Worm (Caenorhabditis elegans) whole organism, L4 larva: ENCODE measurements around the gene F59D12.5.

Source experiments
- F10B5.3 ChIP-seq: sonication (generic microtip); optimal IDR thresholded peaks from 2 replicates; lab custom pipeline; 2016; ENCODE audit warnings: mild to moderate bottlenecking, missing genetic modification characterization, missing compliant biosample characterization
- R02D3.7 ChIP-seq: fragments of 150-350 bp; sonication (generic microtip); optimal IDR thresholded peaks from 3 replicates; lab custom pipeline; 2014; ENCODE audit warnings: missing biosample characterization, missing genetic modification characterization
- T26A8.4 ChIP-seq: fragments of 200-800 bp; sonication (Bioruptor generic); IDR thresholded peaks from 2 replicates; pipeline ENCODE4 v1.3.6; 2022; ENCODE audit warnings: missing genetic modification characterization, missing compliant biosample characterization
- Y48G9A.11 ChIP-seq: fragments of 200-800 bp; sonication (Bioruptor generic); IDR thresholded peaks from 2 replicates; pipeline ENCODE4 v1.3.6; 2022; ENCODE audit warnings: missing genetic modification reagents, missing genetic modification characterization, missing compliant biosample characterization
- Y5F2A.4 ChIP-seq: fragments of 200-800 bp; sonication (Bioruptor generic); optimal IDR thresholded peaks from 2 replicates; lab custom pipeline; 2018; ENCODE audit warnings: mild to moderate bottlenecking, missing genetic modification characterization, missing compliant biosample characterization
- ZK546.5 ChIP-seq, 2 experiments: sonication (generic microtip); optimal IDR thresholded peaks; 2 replicates each; lab custom pipeline; 2017; ENCODE audit warnings: missing biosample characterization in 2 of 2, missing genetic modification characterization in 2 of 2
- aha-1 ChIP-seq: fragments of 150-350 bp; peaks from one replicate; lab custom pipeline; 2014; ENCODE audit warnings: missing biosample characterization, missing genetic modification characterization
- arid-1 ChIP-seq: fragments of 200-800 bp; sonication (Bioruptor generic); conservative IDR thresholded peaks from 2 replicates; pipeline ENCODE4 v1.3.6; 2022; ENCODE audit warnings: missing genetic modification reagents, missing genetic modification characterization, missing compliant biosample characterization
- ceh-82 ChIP-seq: sonication (generic microtip); optimal IDR thresholded peaks from 2 replicates; lab custom pipeline; 2017; ENCODE audit warnings: missing biosample characterization, missing genetic modification characterization
- ces-1 ChIP-seq: fragments of 150-350 bp; sonication (generic microtip); optimal IDR thresholded peaks from 4 replicates; lab custom pipeline; 2014; ENCODE audit warnings: missing biosample characterization, missing genetic modification reagents, missing genetic modification characterization
- ctbp-1 ChIP-seq: fragments of 200-800 bp; sonication (Bioruptor generic); IDR thresholded peaks from 2 replicates; pipeline ENCODE4 v1.3.6; 2022; ENCODE audit warnings: missing genetic modification reagents, missing genetic modification characterization, missing compliant biosample characterization
- daf-8 ChIP-seq: fragments of 200-800 bp; sonication (Bioruptor generic); IDR thresholded peaks from 2 replicates; pipeline ENCODE4 v1.3.6; 2022; ENCODE audit warnings: missing genetic modification characterization, missing compliant biosample characterization
- dmd-9 ChIP-seq: fragments of 200-800 bp; sonication (Bioruptor generic); IDR thresholded peaks from 2 replicates; pipeline ENCODE4 v1.3.6; 2022; ENCODE audit warnings: missing genetic modification reagents, missing genetic modification characterization, missing compliant biosample characterization
- duxl-1 ChIP-seq: sonication (generic microtip); optimal IDR thresholded peaks from 2 replicates; lab custom pipeline; 2016; ENCODE audit warnings: mild to moderate bottlenecking, missing genetic modification characterization, moderate library complexity, missing compliant biosample characterization; ENCODE audit not compliant: poor library complexity
- dve-1 ChIP-seq: sonication (generic microtip); optimal IDR thresholded peaks from 2 replicates; lab custom pipeline; 2017; ENCODE audit warnings: antibody characterized with exemption, mild to moderate bottlenecking, missing genetic modification characterization, missing compliant biosample characterization; ENCODE audit not compliant: insufficient read depth
- egl-43 ChIP-seq: fragments of 200-800 bp; sonication (Bioruptor generic); IDR thresholded peaks from 2 replicates; pipeline ENCODE4 v1.3.6; 2022; ENCODE audit warnings: missing genetic modification reagents, missing genetic modification characterization, missing compliant biosample characterization
- fkh-10 ChIP-seq: fragments of 150-350 bp; optimal IDR thresholded peaks from 2 replicates; lab custom pipeline; 2014; ENCODE audit warnings: missing biosample characterization, missing genetic modification reagents, missing genetic modification characterization
- gei-8 ChIP-seq: fragments of 200-800 bp; sonication (Bioruptor generic); optimal IDR thresholded peaks from 2 replicates; lab custom pipeline; 2018; ENCODE audit warnings: mild to moderate bottlenecking, missing genetic modification characterization, missing compliant biosample characterization
- hif-1 ChIP-seq, 2 experiments: sonication (generic microtip); optimal IDR thresholded peaks; 2 replicates each; lab custom pipeline; 2016 to 2017; ENCODE audit warnings: missing compliant biosample characterization in 2 of 2, missing genetic modification characterization in 2 of 2, missing genetic modification reagents in 2 of 2, missing genotype in 2 of 2, mild to moderate bottlenecking in 1 of 2
- hlh-30 ChIP-seq: sonication (generic microtip); optimal IDR thresholded peaks from 2 replicates; lab custom pipeline; 2017; ENCODE audit warnings: antibody characterized with exemption, mild to moderate bottlenecking, missing genetic modification characterization, missing compliant biosample characterization; ENCODE audit not compliant: insufficient read depth
- lim-7 ChIP-seq: fragments of 200-800 bp; sonication (Bioruptor generic); IDR thresholded peaks from 2 replicates; pipeline ENCODE4 v1.3.6; 2022; ENCODE audit warnings: missing genetic modification characterization, missing compliant biosample characterization
- lin-13 ChIP-seq: fragments of 150-350 bp; optimal IDR thresholded peaks from 2 replicates; lab custom pipeline; 2014; ENCODE audit warnings: missing biosample characterization, missing genetic modification reagents, missing genetic modification characterization
- lin-15B ChIP-seq: fragments of 150-350 bp; sonication (generic microtip); optimal IDR thresholded peaks from 3 replicates; lab custom pipeline; 2014; ENCODE audit warnings: missing biosample characterization, missing genetic modification characterization
- lin-39 ChIP-seq: fragments of 150-350 bp; optimal IDR thresholded peaks from 2 replicates; lab custom pipeline; 2014; ENCODE audit warnings: missing biosample characterization, missing genetic modification reagents, missing genetic modification characterization
- lsy-2 ChIP-seq, 2 experiments: fragments of 150-350 bp in 1 of 2; sonication (generic microtip) in 1 of 2; optimal IDR thresholded peaks; 2 replicates each; lab custom pipeline; 2014 to 2017; ENCODE audit warnings: missing biosample characterization in 2 of 2, missing genetic modification characterization in 2 of 2
- mdl-1 ChIP-seq, 2 experiments: fragments of 150-350 bp in 1 of 2; sonication (generic microtip) in 1 of 2; optimal IDR thresholded peaks; 2 replicates each; lab custom pipeline; 2014 to 2017; ENCODE audit warnings: missing biosample characterization in 2 of 2, missing genetic modification characterization in 2 of 2
- mep-1 ChIP-seq: fragments of 150-350 bp; sonication (generic microtip); optimal IDR thresholded peaks from 3 replicates; lab custom pipeline; 2014; ENCODE audit warnings: missing biosample characterization, missing genetic modification characterization
- mes-2 ChIP-seq: sonication (generic microtip); optimal IDR thresholded peaks from 2 replicates; lab custom pipeline; 2016; ENCODE audit warnings: missing genotype, mild to moderate bottlenecking, missing genetic modification characterization, missing compliant biosample characterization; ENCODE audit not compliant: poor library complexity, severe bottlenecking
- mxl-2 ChIP-seq: fragments of 200-800 bp; sonication (Bioruptor generic); conservative IDR thresholded peaks from 2 replicates; pipeline ENCODE4 v1.3.6; 2022; ENCODE audit warnings: missing genetic modification reagents, missing genetic modification characterization, missing compliant biosample characterization
- nhr-102 ChIP-seq: sonication (generic microtip); optimal IDR thresholded peaks from 2 replicates; lab custom pipeline; 2016; ENCODE audit warnings: mild to moderate bottlenecking, missing genetic modification characterization, moderate library complexity, missing compliant biosample characterization
- nhr-11 ChIP-seq: fragments of 150-350 bp; optimal IDR thresholded peaks from 2 replicates; lab custom pipeline; 2014; ENCODE audit warnings: missing biosample characterization, missing genetic modification characterization
- nhr-111 ChIP-seq: fragments of 200-800 bp; sonication (Bioruptor generic); optimal IDR thresholded peaks from 2 replicates; lab custom pipeline; 2018; ENCODE audit warnings: mild to moderate bottlenecking, missing genetic modification characterization, missing compliant biosample characterization
- nhr-25 ChIP-seq: sonication (generic microtip); optimal IDR thresholded peaks from 2 replicates; lab custom pipeline; 2017; ENCODE audit warnings: missing genetic modification characterization, mild to moderate bottlenecking, missing compliant biosample characterization, antibody characterized with exemption, moderate library complexity, borderline replicate concordance; ENCODE audit not compliant: insufficient read depth
- nhr-28 ChIP-seq: fragments of 150-350 bp; optimal IDR thresholded peaks from 2 replicates; lab custom pipeline; 2014; ENCODE audit warnings: missing biosample characterization, missing genetic modification characterization
- nhr-48 ChIP-seq: sonication (generic microtip); optimal IDR thresholded peaks from 2 replicates; lab custom pipeline; 2016; ENCODE audit warnings: mild to moderate bottlenecking, missing genetic modification characterization, missing compliant biosample characterization
- nhr-6 ChIP-seq: fragments of 150-350 bp; optimal IDR thresholded peaks from 2 replicates; lab custom pipeline; 2014; ENCODE audit warnings: missing biosample characterization, missing genetic modification characterization
- nhr-76 ChIP-seq: fragments of 150-350 bp; optimal IDR thresholded peaks from 2 replicates; lab custom pipeline; 2014; ENCODE audit warnings: missing biosample characterization, missing genetic modification characterization
- nhr-77 ChIP-seq: fragments of 150-350 bp; optimal IDR thresholded peaks from 2 replicates; lab custom pipeline; 2014; ENCODE audit warnings: missing biosample characterization, missing genetic modification characterization
- pha-4 ChIP-seq, 2 experiments: fragments of 150-350 bp in 1 of 2; fragments of 200-800 bp in 1 of 2; sonication (Bioruptor generic) in 1 of 2; IDR thresholded peaks in 1 of 2; optimal IDR thresholded peaks in 1 of 2; 2 replicates each; pipeline versions ENCODE4 v1.3.6 to Lab custom; 2014 to 2022; ENCODE audit warnings: missing genetic modification characterization in 2 of 2, missing genetic modification reagents in 2 of 2, missing biosample characterization in 1 of 2, missing compliant biosample characterization in 1 of 2
- rbr-2 ChIP-seq: sonication (generic microtip); optimal IDR thresholded peaks from 2 replicates; lab custom pipeline; 2016; ENCODE audit warnings: missing genotype, missing genetic modification characterization, missing compliant biosample characterization
- sdz-12 ChIP-seq: fragments of 200-800 bp; sonication (Bioruptor generic); optimal IDR thresholded peaks from 2 replicates; lab custom pipeline; 2018; ENCODE audit warnings: mild to moderate bottlenecking, missing genetic modification characterization, missing compliant biosample characterization
- set-16 ChIP-seq: fragments of 200-800 bp; sonication (Bioruptor generic); IDR thresholded peaks from 2 replicates; pipeline ENCODE4 v1.3.6; 2022; ENCODE audit warnings: missing genetic modification reagents, missing genetic modification characterization, missing compliant biosample characterization
- tag-97 ChIP-seq: fragments of 200-800 bp; sonication (Bioruptor generic); IDR thresholded peaks from 2 replicates; pipeline ENCODE4 v1.3.6; 2022; ENCODE audit warnings: missing genetic modification characterization, missing compliant biosample characterization
- tra-1 ChIP-seq: fragments of 200-800 bp; sonication (Bioruptor generic); IDR thresholded peaks from 2 replicates; pipeline ENCODE4 v1.3.6; 2022; ENCODE audit warnings: missing genetic modification reagents, missing genetic modification characterization, missing compliant biosample characterization
- zfp-3 ChIP-seq: fragments of 200-800 bp; sonication (Bioruptor generic); conservative IDR thresholded peaks from 2 replicates; pipeline ENCODE4 v1.3.6; 2022; ENCODE audit warnings: missing genetic modification reagents, missing genetic modification characterization, missing compliant biosample characterization
- ztf-11 ChIP-seq: fragments of 150-350 bp; optimal IDR thresholded peaks from 2 replicates; lab custom pipeline; 2014; ENCODE audit warnings: missing biosample characterization, missing genetic modification characterization

Gene F59D12.5

DNA sequence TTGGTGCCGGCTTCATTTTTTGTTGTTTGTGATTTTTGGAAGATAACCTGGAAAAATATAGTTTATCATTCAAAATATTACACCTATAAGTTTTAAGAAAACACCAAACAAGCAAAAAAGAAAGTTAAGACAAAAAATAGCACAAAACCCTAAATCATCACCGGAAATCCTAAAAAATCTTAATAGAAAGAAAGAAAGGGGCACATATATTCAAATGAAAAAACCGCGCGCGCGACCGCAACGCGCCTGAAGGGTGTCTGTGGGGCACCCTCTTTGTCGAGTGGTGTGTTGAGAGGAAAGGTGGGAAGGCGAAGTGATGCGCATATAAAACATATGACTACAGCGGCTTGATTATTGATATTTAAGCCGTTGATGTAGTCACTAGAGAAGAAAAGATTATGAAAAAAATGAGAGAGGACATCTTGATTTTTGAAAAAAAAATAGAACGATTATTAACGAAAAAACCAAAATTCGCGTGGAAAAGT lies 33.4 kb downstream of the F59D12.5 start, which contains the start of gene K09E9.3:
K09E9.3 (minus strand) TSS at position 51 of the 485 bp plus-strand sequence.
- no peak for TF ChIP-seq nhr-76 (tag; lab: Kevin White, UChicago)
- no peak for TF ChIP-seq tra-1 (GFP tag; lab: Robert Waterston, UW)
- peak; percentile 17 for TF ChIP-seq dve-1 (tag; lab: Kevin White, UChicago)
- peak; percentile 75 for TF ChIP-seq nhr-6 (tag; lab: Kevin White, UChicago)
- TF ChIP-seq rbr-2 (tag; lab: Kevin White, UChicago) = peak; percentile 17
- peak; percentile 19 for TF ChIP-seq hlh-30 (tag; lab: Kevin White, UChicago)
- peak; percentile 1 for TF ChIP-seq nhr-102 (tag; lab: Kevin White, UChicago)
- no peak for TF ChIP-seq duxl-1 (tag; lab: Kevin White, UChicago)
- peak in 1 of 2 experiments; percentile 22 for TF ChIP-seq lsy-2 (tag; optimal IDR thresholded peaks at IDR 0.05; lab: Kevin White, UChicago)
- peak; percentile 34 for TF ChIP-seq mep-1 (tag; lab: Kevin White, UChicago)
- TF ChIP-seq mes-2 = peak; percentile 57
- TF ChIP-seq aha-1 (tag; lab: Kevin White, UChicago) = peak; percentile 61

DNA sequence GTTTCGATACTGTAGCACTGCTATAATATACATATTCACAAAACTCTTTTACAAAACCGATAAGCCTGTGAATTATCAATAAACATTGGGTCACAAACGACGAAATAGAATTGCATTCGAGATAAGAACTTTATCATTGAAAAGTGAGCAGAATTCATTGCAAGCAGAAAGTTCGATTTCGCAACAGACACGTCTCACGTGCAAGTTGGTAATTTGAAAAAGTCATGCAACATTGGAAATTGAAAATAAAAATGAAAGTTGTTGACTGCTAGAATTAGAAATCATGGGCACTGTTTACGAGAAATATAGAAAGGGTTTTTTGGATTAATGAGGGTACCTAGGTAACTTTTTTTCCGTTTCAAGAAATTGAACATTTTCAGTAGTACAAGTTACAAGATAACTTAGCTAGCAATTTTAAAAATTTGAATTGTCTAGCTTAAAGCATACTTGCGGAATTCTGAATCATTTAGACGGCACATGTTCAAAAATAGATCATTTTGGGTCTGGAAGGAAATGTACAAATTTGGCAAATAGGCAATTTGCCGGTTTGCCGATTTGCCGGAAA lies 36.6 kb downstream of the F59D12.5 start:
- TF ChIP-seq T26A8.4 (GFP tag; lab: Robert Waterston, UW) (peak; percentile 78), nhr-48 (tag; lab: Kevin White, UChicago) (peak; percentile 68), ceh-82 (tag; lab: Kevin White, UChicago) (no peak), nhr-28 (tag; lab: Kevin White, UChicago) (peak; percentile 98), Y48G9A.11 (no peak), arid-1 (GFP tag; lab: Robert Waterston, UW) (peak; percentile 66), F10B5.3 (no peak), lin-15B (tag; lab: Kevin White, UChicago) (no peak), sdz-12 (no peak), nhr-77 (tag; lab: Kevin White, UChicago) (peak; percentile 96), R02D3.7 (tag; lab: Kevin White, UChicago) (no peak), lim-7 (peak; percentile 48; the same call in 1 of the 2 replicates), mdl-1 (tag; optimal IDR thresholded peaks at IDR 0.05; lab: Kevin White, UChicago) (peak; percentile 52 to 93), mxl-2 (no peak), zfp-3 (GFP tag; lab: Robert Waterston, UW) (0 out of 2 replicates have a peak, but pooled peaks have one; percentile 63), ztf-11 (no peak), tag-97 (GFP tag; lab: Robert Waterston, UW) (no peak), lsy-2 (tag; optimal IDR thresholded peaks at IDR 0.05; lab: Kevin White, UChicago) (peak; percentile 41 to 75), gei-8 (peak; percentile 58), ctbp-1 (GFP tag; lab: Robert Waterston, UW) (0 out of 2 replicates have a peak, but pooled peaks have one; percentile 9), egl-43 (GFP tag; lab: Robert Waterston, UW) (no peak), lin-39 (tag; lab: Kevin White, UChicago) (no peak), Y5F2A.4 (no peak), dve-1 (tag; lab: Kevin White, UChicago) (peak; percentile 97), lin-13 (GFP tag; lab: Kevin White, UChicago) (peak; percentile 92), hif-1 (tag; optimal IDR thresholded peaks at IDR 0.05; lab: Kevin White, UChicago) (peak; percentile 68 to 94), dmd-9 (GFP tag; lab: Robert Waterston, UW) (no peak), set-16 (no peak), ces-1 (no peak), pha-4 (GFP tag; IDR thresholded peaks at IDR 0.05; lab: Robert Waterston, UW) (no peak), pha-4 (tag; optimal IDR thresholded peaks at IDR 0.05; lab: Kevin White, UChicago) (peak; percentile 28), nhr-111 (GFP tag; lab: Kevin White, UChicago) (no peak), ZK546.5 (tag; optimal IDR thresholded peaks at IDR 0.05; lab: Kevin White, UChicago) (no peak), daf-8 (GFP tag; lab: Robert Waterston, UW) (no peak), nhr-76 (tag; lab: Kevin White, UChicago) (no peak), fkh-10 (GFP tag; lab: Kevin White, UChicago) (no peak), nhr-25 (tag; lab: Kevin White, UChicago) (no peak), nhr-11 (tag; lab: Kevin White, UChicago) (peak; percentile 75)
